Fruit fly (Drosophila melanogaster): Measurements from ENCODE around the gene TBC1D23.
A peak's percentile ranks its signal among the peaks of the same experiment; 100 is the strongest.

The TBC1D23 gene

DNA sequence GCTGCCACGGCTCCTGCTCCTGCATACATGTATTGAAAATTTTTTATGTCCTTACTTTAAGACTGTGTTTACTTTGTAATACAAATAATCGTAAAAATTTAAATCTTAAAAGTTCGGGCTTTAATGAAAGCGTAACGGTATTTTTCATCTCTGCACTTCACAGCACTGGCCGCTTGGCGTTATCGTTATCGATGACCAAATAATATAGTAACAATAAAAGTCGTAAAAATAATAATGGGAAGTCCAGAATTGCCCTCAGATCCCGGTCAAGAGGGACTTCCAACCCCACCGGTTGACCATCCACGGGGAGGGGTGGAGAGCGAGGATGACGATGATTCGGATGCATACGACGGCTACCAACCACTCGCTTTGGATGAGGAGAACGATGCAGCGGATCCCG lies 37.2 kb downstream of the TBC1D23 start, which contains the start of gene CG14341:
Gene CG14341, plus strand, starts transcription at position 181 of the 400 bp plus-strand sequence.
- TF ChIP-seq Dref (GFP tag; IDR thresholded peaks at IDR 0.05) (peak; percentile 64), HLH4C (GFP tag; IDR thresholded peaks at IDR 0.05; ENCODE audit: partially characterized antibody) (peak; percentile 59; the same call in 2 of the 3 replicates), MBD-R2 (GFP tag; IDR thresholded peaks at IDR 0.05) (peak; percentile 74), Med (GFP tag) (peak; percentile 21), Sry-δ (GFP tag; optimal IDR thresholded peaks at IDR 0.05) (peak; percentile 34), E2f2 (GFP tag; IDR thresholded peaks at IDR 0.05) (peak; percentile 56), CG30020 (tag; optimal IDR thresholded peaks at IDR 0.05) (no peak), CG12391 (tag; optimal IDR thresholded peaks at IDR 0.05) (no peak), pzg (GFP tag; optimal IDR thresholded peaks at IDR 0.05) (peak; percentile 35), MESR4 (GFP tag; optimal IDR thresholded peaks at IDR 0.05) (peak; percentile 31), CG10267 (tag; optimal IDR thresholded peaks at IDR 0.05) (peak; percentile 76), Doc3 (GFP tag; IDR thresholded peaks at IDR 0.05; ENCODE audit: partially characterized antibody) (peak; percentile 16; the same call in 1 of the 3 replicates), Mad (GFP tag; optimal IDR thresholded peaks at IDR 0.05) (no peak), CG34224 (GFP tag; IDR thresholded peaks at IDR 0.05; ENCODE audit: partially characterized antibody) (peak; percentile 33; the same call in 2 of the 3 replicates), CG5180 (GFP tag; optimal IDR thresholded peaks at IDR 0.05) (no peak), fd102C (GFP tag; optimal IDR thresholded peaks at IDR 0.05) (no peak), Ets97D (GFP tag; optimal IDR thresholded peaks at IDR 0.05) (peak; percentile 1), HmgD (GFP tag; optimal IDR thresholded peaks at IDR 0.05) (no peak), ato (GFP tag; IDR thresholded peaks at IDR 0.05; ENCODE audit: partially characterized antibody) (0 out of 2 replicates have a peak, but pooled peaks have one; percentile 10), CG2116 (GFP tag; optimal IDR thresholded peaks at IDR 0.05) (peak; percentile 15), CG9437 (GFP tag; optimal IDR thresholded peaks at IDR 0.05) (peak; percentile 49), Pdp1 (GFP tag; optimal IDR thresholded peaks at IDR 0.05) (peak in 1 of 2 experiments; percentile 40), gfzf (GFP tag; optimal IDR thresholded peaks at IDR 0.05) (peak; percentile 29), sens (GFP tag) (peak; percentile 69), stc (GFP tag; IDR thresholded peaks at IDR 0.05) (no peak), Bgb (GFP tag; IDR thresholded peaks at IDR 0.05; ENCODE audit: partially characterized antibody) (peak; percentile 27; the same call in 1 of the 2 replicates), stwl (tag; optimal IDR thresholded peaks at IDR 0.05) (peak; percentile 53), sc (optimal IDR thresholded peaks at IDR 0.05) (no peak), sc (GFP tag; optimal IDR thresholded peaks at IDR 0.05) (no peak), Dp (GFP tag; optimal IDR thresholded peaks at IDR 0.05) (peak; percentile 45), CrebB (tag; optimal IDR thresholded peaks at IDR 0.05) (no peak), Dll (GFP tag; IDR thresholded peaks at IDR 0.05; ENCODE audit: partially characterized antibody) (peak; percentile 53; the same call in 2 of the 4 replicates), CG10959 (GFP tag; IDR thresholded peaks at IDR 0.05) (no peak), CG5953 (GFP tag; IDR thresholded peaks at IDR 0.05) (no peak), BEAF-32 (GFP tag; optimal IDR thresholded peaks at IDR 0.05) (peak; percentile 35), Myb (GFP tag; optimal IDR thresholded peaks at IDR 0.05) (peak; percentile 91), CG12659 (GFP tag; optimal IDR thresholded peaks at IDR 0.05) (peak; percentile 2), CoRest (tag; optimal IDR thresholded peaks at IDR 0.05) (no peak), CG13287 (GFP tag; IDR thresholded peaks at IDR 0.05; ENCODE audit: partially characterized antibody) (peak; percentile 59), Abd-B (GFP tag; optimal IDR thresholded peaks at IDR 0.05) (peak; percentile 27), CG16779 (GFP tag; IDR thresholded peaks at IDR 0.05) (no peak), unc-4 (GFP tag; IDR thresholded peaks at IDR 0.05; ENCODE audit: partially characterized antibody) (0 out of 2 replicates have a peak, but pooled peaks have one; percentile 17), mirr (GFP tag; optimal IDR thresholded peaks at IDR 0.05) (no peak)

Measured in whole organism, embryonic.